Fruit fly (Drosophila melanogaster) whole organism: Measurements from ENCODE around the gene CG8260.

ENCODE experiments used
- CG8478 ChIP-seq: fragments of >200 bp; optimal IDR thresholded peaks from 2 replicates; lab custom pipeline; 2018; ENCODE audit warnings: inconsistent platforms
- pan ChIP-seq: fragments of >200 bp; optimal IDR thresholded peaks from 2 replicates; lab custom pipeline; 2017
- psq ChIP-seq: fragments of >200 bp; optimal IDR thresholded peaks from 2 replicates; lab custom pipeline; 2017

- no peak for TF ChIP-seq CG8478 (lab: Kevin White, UChicago)
- TF ChIP-seq psq = no peak
- TF ChIP-seq pan = no peak
These were observed 10.3 kb downstream of the CG8260 start, which contains the start of gene CG8952 for dm6 chrX:15766395-15766866.
